Worm (Caenorhabditis elegans) whole organism, young adult: ENCODE data around the gene W01D2.3.

Source experiments
- B0019.2 ChIP-seq: fragments of 200-800 bp; sonication (Bioruptor generic); conservative IDR thresholded peaks from 2 replicates; pipeline ENCODE4 v1.3.6; 2022; ENCODE audit warnings: missing genetic modification reagents, missing genetic modification characterization, missing compliant biosample characterization
- C06A6.2 ChIP-seq: fragments of 200-800 bp; sonication (Bioruptor generic); conservative IDR thresholded peaks from 2 replicates; pipeline ENCODE4 v1.3.6; 2022; ENCODE audit warnings: missing genetic modification characterization, missing compliant biosample characterization
- F10E7.11 ChIP-seq: sonication (generic microtip); optimal IDR thresholded peaks from 2 replicates; lab custom pipeline; 2017; ENCODE audit warnings: mild to moderate bottlenecking, missing genetic modification characterization, moderate library complexity, missing compliant biosample characterization
- F33H1.4 ChIP-seq: fragments of 200-800 bp; sonication (Bioruptor generic); IDR thresholded peaks from 2 replicates; pipeline ENCODE4 v1.3.6; 2022; ENCODE audit warnings: missing genetic modification reagents, missing genetic modification characterization, missing compliant biosample characterization
- F57A8.1 ChIP-seq: fragments of 200-800 bp; sonication (Bioruptor generic); optimal IDR thresholded peaks from 2 replicates; lab custom pipeline; 2018; ENCODE audit warnings: mild to moderate bottlenecking, missing genetic modification characterization, moderate library complexity, missing compliant biosample characterization
- F57C9.4 ChIP-seq: sonication (generic microtip); optimal IDR thresholded peaks from 2 replicates; lab custom pipeline; 2017; ENCODE audit warnings: mild to moderate bottlenecking, missing genetic modification characterization, missing compliant biosample characterization
- K11D2.4 ChIP-seq: fragments of 200-800 bp; sonication (Bioruptor generic); IDR thresholded peaks from 2 replicates; pipeline ENCODE4 v1.3.6; 2022; ENCODE audit warnings: missing genetic modification reagents, missing genetic modification characterization, missing compliant biosample characterization
- ZK185.1 ChIP-seq: sonication (generic microtip); optimal IDR thresholded peaks from 2 replicates; lab custom pipeline; 2016; ENCODE audit warnings: mild to moderate bottlenecking, missing genetic modification characterization, missing compliant biosample characterization; ENCODE audit not compliant: poor library complexity, severe bottlenecking
- ama-1 ChIP-seq, 3 experiments: fragments of 150-350 bp in 1 of 3; sonication (generic microtip) in 2 of 3; optimal IDR thresholded peaks; 2 replicates each; lab custom pipeline; 2014 to 2018; ENCODE audit warnings: missing biosample characterization in 2 of 3, missing genetic modification characterization in 2 of 3, missing genetic modification reagents in 2 of 3
- aptf-2 ChIP-seq: fragments of 200-800 bp; sonication (Bioruptor generic); conservative IDR thresholded peaks from 2 replicates; pipeline ENCODE4 v1.3.6; 2022; ENCODE audit warnings: missing genetic modification reagents, missing genetic modification characterization, missing compliant biosample characterization
- aptf-3 ChIP-seq: fragments of 200-800 bp; sonication (Bioruptor generic); IDR thresholded peaks from 2 replicates; pipeline ENCODE4 v1.3.6; 2022; ENCODE audit warnings: missing genetic modification characterization, missing compliant biosample characterization
- attf-5 ChIP-seq: fragments of 200-800 bp; sonication (Bioruptor generic); optimal IDR thresholded peaks from 2 replicates; lab custom pipeline; 2018; ENCODE audit warnings: mild to moderate bottlenecking, missing genetic modification characterization, missing compliant biosample characterization
- ceh-40 ChIP-seq: fragments of 200-800 bp; sonication (Bioruptor generic); IDR thresholded peaks from 2 replicates; pipeline ENCODE4 v1.3.6; 2022; ENCODE audit warnings: missing genetic modification characterization, missing compliant biosample characterization
- ceh-58 ChIP-seq: fragments of 200-800 bp; sonication (Bioruptor generic); IDR thresholded peaks from 2 replicates; pipeline ENCODE4 v1.3.6; 2022; ENCODE audit warnings: missing genetic modification characterization, missing compliant biosample characterization
- ceh-79 ChIP-seq: sonication (generic microtip); optimal IDR thresholded peaks from 2 replicates; lab custom pipeline; 2017; ENCODE audit warnings: mild to moderate bottlenecking, missing genetic modification characterization, missing compliant biosample characterization
- dox-1 ChIP-seq: fragments of 200-800 bp; sonication (Bioruptor generic); IDR thresholded peaks from 2 replicates; pipeline ENCODE4 v1.3.6; 2022; ENCODE audit warnings: missing genetic modification reagents, missing genetic modification characterization, missing compliant biosample characterization
- dpl-1 ChIP-seq: fragments of 150-350 bp; optimal IDR thresholded peaks from 2 replicates; lab custom pipeline; 2014; ENCODE audit warnings: missing biosample characterization, missing genetic modification reagents, missing genetic modification characterization
- egrh-3 ChIP-seq: fragments of 200-800 bp; sonication (Bioruptor generic); IDR thresholded peaks from 2 replicates; pipeline ENCODE4 v1.3.6; 2022; ENCODE audit warnings: missing genetic modification reagents, missing genetic modification characterization, missing compliant biosample characterization
- ekl-4 ChIP-seq: fragments of 200-800 bp; sonication (Bioruptor generic); IDR thresholded peaks from 2 replicates; pipeline ENCODE4 v1.3.6; 2022; ENCODE audit warnings: missing genetic modification reagents, missing genetic modification characterization, missing compliant biosample characterization
- gei-17 ChIP-seq: fragments of 200-800 bp; sonication (Bioruptor generic); optimal IDR thresholded peaks from 2 replicates; lab custom pipeline; 2018; ENCODE audit warnings: mild to moderate bottlenecking, missing genetic modification characterization, missing compliant biosample characterization
- him-1 ChIP-seq: sonication (generic microtip); optimal IDR thresholded peaks from 2 replicates; lab custom pipeline; 2016; ENCODE audit warnings: missing genotype, missing genetic modification reagents, missing genetic modification characterization, missing compliant biosample characterization
- hmg-20 ChIP-seq: fragments of 200-800 bp; sonication (Bioruptor generic); IDR thresholded peaks from 2 replicates; pipeline ENCODE4 v1.3.6; 2022; ENCODE audit warnings: missing genetic modification reagents, missing genetic modification characterization, missing compliant biosample characterization
- let-526 ChIP-seq: fragments of 200-800 bp; sonication (Bioruptor generic); IDR thresholded peaks from 2 replicates; pipeline ENCODE4 v1.3.6; 2022; ENCODE audit warnings: missing genetic modification reagents, missing genetic modification characterization, missing compliant biosample characterization
- lin-26 ChIP-seq: fragments of 200-800 bp; sonication (Bioruptor generic); IDR thresholded peaks from 2 replicates; pipeline ENCODE4 v1.3.6; 2022; ENCODE audit warnings: missing genetic modification reagents, missing genetic modification characterization, missing compliant biosample characterization
- lin-35 ChIP-seq, 3 experiments: fragments of 150-350 bp in 2 of 3; sonication (generic microtip) in 1 of 3; optimal IDR thresholded peaks; 2 replicates each; lab custom pipeline; 2014 to 2018; ENCODE audit warnings: missing biosample characterization in 3 of 3, missing genetic modification characterization in 3 of 3, missing genetic modification reagents in 3 of 3
- lir-1 ChIP-seq: fragments of 200-800 bp; sonication (Bioruptor generic); conservative IDR thresholded peaks from 2 replicates; pipeline ENCODE4 v1.3.6; 2022; ENCODE audit warnings: missing genetic modification reagents, missing genetic modification characterization, missing compliant biosample characterization
- lsy-27 ChIP-seq: sonication (generic microtip); optimal IDR thresholded peaks from 2 replicates; lab custom pipeline; 2017; ENCODE audit warnings: missing genetic modification characterization, mild to moderate bottlenecking, missing compliant biosample characterization, antibody characterized with exemption, missing genotype, borderline replicate concordance; ENCODE audit not compliant: insufficient read depth
- madf-3 ChIP-seq: fragments of 200-800 bp; sonication (Bioruptor generic); IDR thresholded peaks from 2 replicates; pipeline ENCODE4 v1.3.6; 2022; ENCODE audit warnings: missing genetic modification reagents, missing genetic modification characterization, missing compliant biosample characterization
- madf-6 ChIP-seq: fragments of 200-800 bp; sonication (Bioruptor generic); IDR thresholded peaks from 2 replicates; pipeline ENCODE4 v1.3.6; 2022; ENCODE audit warnings: missing genetic modification reagents, missing genetic modification characterization, missing compliant biosample characterization
- mcd-1 ChIP-seq: fragments of 200-800 bp; sonication (Bioruptor generic); IDR thresholded peaks from 2 replicates; pipeline ENCODE4 v1.3.6; 2022; ENCODE audit warnings: missing genetic modification reagents, missing genetic modification characterization, missing compliant biosample characterization
- nhr-80 ChIP-seq: sonication (generic microtip); optimal IDR thresholded peaks from 2 replicates; lab custom pipeline; 2016; ENCODE audit warnings: missing genetic modification characterization, missing compliant biosample characterization
- rcor-1 ChIP-seq: fragments of 200-800 bp; sonication (Bioruptor generic); IDR thresholded peaks from 2 replicates; pipeline ENCODE4 v1.3.6; 2022; ENCODE audit warnings: missing genetic modification reagents, missing genetic modification characterization, missing compliant biosample characterization
- rpc-1 ChIP-seq, 2 experiments: fragments of 150-350 bp in 1 of 2; sonication (generic microtip) in 1 of 2; optimal IDR thresholded peaks; 2 replicates each; lab custom pipeline; 2014 to 2018; ENCODE audit warnings: missing biosample characterization in 1 of 2, missing genetic modification characterization in 1 of 2, missing genetic modification reagents in 1 of 2, missing genotype in 1 of 2
- snpc-1.3 ChIP-seq: sonication (generic microtip); optimal IDR thresholded peaks from 2 replicates; lab custom pipeline; 2017; ENCODE audit warnings: missing genetic modification characterization, mild to moderate bottlenecking, missing compliant biosample characterization, antibody characterized with exemption, moderate library complexity, missing genotype, missing genetic modification reagents; ENCODE audit not compliant: insufficient read depth
- snpc-3.4 ChIP-seq: sonication (generic microtip); optimal IDR thresholded peaks from 2 replicates; lab custom pipeline; 2017; ENCODE audit warnings: missing genetic modification characterization, mild to moderate bottlenecking, missing compliant biosample characterization, antibody characterized with exemption, moderate library complexity, missing genotype, missing genetic modification reagents
- tbp1 ChIP-seq: fragments of 200-800 bp; sonication (Bioruptor generic); optimal IDR thresholded peaks from 2 replicates; lab custom pipeline; 2018; ENCODE audit warnings: mild to moderate bottlenecking, missing genetic modification characterization, missing compliant biosample characterization
- tbx-9 ChIP-seq: sonication (generic microtip); optimal IDR thresholded peaks from 2 replicates; lab custom pipeline; 2016; ENCODE audit warnings: borderline replicate concordance, missing genetic modification characterization, inconsistent platforms, missing compliant biosample characterization
- unc-62 ChIP-seq: fragments of 150-350 bp; optimal IDR thresholded peaks from 2 replicates; lab custom pipeline; 2014; ENCODE audit warnings: missing biosample characterization, missing genetic modification reagents, missing genetic modification characterization
- xnd-1 ChIP-seq: sonication (generic microtip); optimal IDR thresholded peaks from 2 replicates; lab custom pipeline; 2016; ENCODE audit warnings: missing genotype, missing genetic modification reagents, missing genetic modification characterization, missing compliant biosample characterization
- zfh-2 ChIP-seq: fragments of 200-800 bp; sonication (Bioruptor generic); conservative IDR thresholded peaks from 2 replicates; pipeline ENCODE4 v1.3.6; 2022; ENCODE audit warnings: missing genetic modification reagents, missing genetic modification characterization, missing compliant biosample characterization
- zim-3 ChIP-seq: sonication (generic microtip); optimal IDR thresholded peaks from 2 replicates; lab custom pipeline; 2017; ENCODE audit warnings: mild to moderate bottlenecking, missing genetic modification characterization, moderate library complexity, missing compliant biosample characterization
- ztf-18 ChIP-seq: sonication (generic microtip); optimal IDR thresholded peaks from 2 replicates; lab custom pipeline; 2016; ENCODE audit warnings: missing genotype, mild to moderate bottlenecking, missing genetic modification characterization, missing compliant biosample characterization
- ztf-25 ChIP-seq: fragments of 200-800 bp; sonication (Bioruptor generic); IDR thresholded peaks from 2 replicates; pipeline ENCODE4 v1.3.6; 2022; ENCODE audit warnings: missing genetic modification reagents, missing genetic modification characterization, missing compliant biosample characterization
- ztf-26 ChIP-seq: sonication (generic microtip); optimal IDR thresholded peaks from 2 replicates; lab custom pipeline; 2017; ENCODE audit warnings: missing genetic modification characterization, missing compliant biosample characterization

The W01D2.3 gene

ce11 chrII:14801086-14801531, 3.0 kb downstream of the W01D2.3 start (continued):
- TF ChIP-seq C06A6.2 (GFP tag; lab: Robert Waterston, UW) = 0 out of 2 replicates have a peak, but pooled peaks have one; percentile 32
- TF ChIP-seq madf-3 = 0 out of 2 replicates have a peak, but pooled peaks have one; percentile 20
- TF ChIP-seq lin-35 (GFP tag; optimal IDR thresholded peaks at IDR 0.05; lab: Kevin White, UChicago) = peak in 1 of 3 experiments; percentile 61
- TF ChIP-seq rcor-1 (GFP tag; lab: Robert Waterston, UW) = no peak
- no peak for TF ChIP-seq nhr-80 (tag; lab: Kevin White, UChicago)
- TF ChIP-seq K11D2.4 (GFP tag; lab: Robert Waterston, UW) = peak; percentile 37; the same call in 1 of the 2 replicates
- TF ChIP-seq xnd-1 (tag; lab: Kevin White, UChicago) = peak; percentile 91
- no peak for TF ChIP-seq unc-62 (GFP tag; lab: Kevin White, UChicago)
- no peak for TF ChIP-seq tbx-9
- no peak for TF ChIP-seq let-526 (GFP tag; lab: Robert Waterston, UW)
- TF ChIP-seq tbp1 (GFP tag; lab: Kevin White, UChicago) = peak; percentile 78
- peak; percentile 53; the same call in 1 of the 2 replicates for TF ChIP-seq dox-1 (GFP tag; lab: Robert Waterston, UW)
- TF ChIP-seq rpc-1 (optimal IDR thresholded peaks at IDR 0.05; lab: Kevin White, UChicago) = peak; percentile 57
- peak; percentile 48 for TF ChIP-seq rpc-1 (tag; optimal IDR thresholded peaks at IDR 0.05; lab: Kevin White, UChicago)

ce11 chrII:14799367-14799766, 4.7 kb downstream of the W01D2.3 start:
- TF ChIP-seq madf-6 (GFP tag; lab: Robert Waterston, UW) (0 out of 2 replicates have a peak, but pooled peaks have one; percentile 16), zfh-2 (GFP tag; lab: Robert Waterston, UW) (peak; percentile 56), mcd-1 (no peak), aptf-3 (GFP tag; lab: Robert Waterston, UW) (no peak), F33H1.4 (no peak), ZK185.1 (tag; lab: Kevin White, UChicago) (no peak), egrh-3 (GFP tag; lab: Robert Waterston, UW) (no peak), gei-17 (GFP tag; lab: Kevin White, UChicago) (no peak), madf-3 (no peak), ceh-40 (GFP tag; lab: Robert Waterston, UW) (no peak), F10E7.11 (tag; lab: Kevin White, UChicago) (no peak), ceh-58 (GFP tag; lab: Robert Waterston, UW) (no peak), dox-1 (GFP tag; lab: Robert Waterston, UW) (no peak), lsy-27 (tag; lab: Kevin White, UChicago) (no peak), snpc-3.4 (tag; lab: Kevin White, UChicago) (no peak)
- TF ChIP-seq, all 124 proteins: peak for 2

- TF ChIP-seq hmg-20 = no peak
- peak; percentile 34 for TF ChIP-seq him-1
- peak; percentile 57; the same call in 1 of the 2 replicates for TF ChIP-seq ekl-4 (GFP tag; lab: Robert Waterston, UW)
- TF ChIP-seq rcor-1 (GFP tag; lab: Robert Waterston, UW) = no peak
- TF ChIP-seq F57A8.1 (GFP tag; lab: Kevin White, UChicago) = no peak
- no peak for TF ChIP-seq ztf-18 (tag; lab: Kevin White, UChicago)
- no peak for TF ChIP-seq ztf-25 (GFP tag; lab: Robert Waterston, UW)
- no peak for TF ChIP-seq zim-3 (tag; lab: Kevin White, UChicago)
- no peak for TF ChIP-seq aptf-2
- TF ChIP-seq F57C9.4 (tag; lab: Kevin White, UChicago) = no peak
- TF ChIP-seq dpl-1 = no peak
- no peak for TF ChIP-seq lir-1 (GFP tag; lab: Robert Waterston, UW)
- TF ChIP-seq ceh-79 (tag; lab: Kevin White, UChicago) = no peak
- TF ChIP-seq snpc-1.3 (tag; lab: Kevin White, UChicago) = peak; percentile 59
- no peak for TF ChIP-seq ztf-26 (tag; lab: Kevin White, UChicago)
- TF ChIP-seq B0019.2 (GFP tag; lab: Robert Waterston, UW) = no peak
- no peak for TF ChIP-seq ama-1 (optimal IDR thresholded peaks at IDR 0.05; lab: Kevin White, UChicago)
- peak in 1 of 2 experiments; percentile 9 for TF ChIP-seq ama-1 (GFP tag; optimal IDR thresholded peaks at IDR 0.05; lab: Kevin White, UChicago)
- TF ChIP-seq attf-5 (GFP tag; lab: Kevin White, UChicago) = no peak
- no peak for TF ChIP-seq lin-26
Measured at ce11 chrII:14798047-14798522, 6.0 kb downstream of the W01D2.3 start, which contains the start of gene tbc-20. Gene tbc-20, plus strand, starts transcription at chrII:14798472.
